Worm (Caenorhabditis elegans): ENCODE data around the gene B0391.14.

B0391.14 gene

ce11 chrV:15602253-15602652 is 2.6 kb upstream of the B0391.14 start, which contains the start of gene fbxa-152:
TSS of gene fbxa-152 (minus strand) at chrV:15602353.
- TF ChIP-seq elt-2 (tag; optimal IDR thresholded peaks at IDR 0.05), result no peak
- no peak for TF ChIP-seq sea-2 (GFP tag; optimal IDR thresholded peaks at IDR 0.05)
- no peak for TF ChIP-seq nhr-43 (tag; optimal IDR thresholded peaks at IDR 0.05; ENCODE audit: poor library complexity, severe bottlenecking)
- TF ChIP-seq nhr-11 (tag; optimal IDR thresholded peaks at IDR 0.05), result no peak
- no peak for TF ChIP-seq eor-1 (tag; optimal IDR thresholded peaks at IDR 0.05)
- no peak for TF ChIP-seq unc-39 (tag; optimal IDR thresholded peaks at IDR 0.05)
- TF ChIP-seq ztf-4 (tag; optimal IDR thresholded peaks at IDR 0.05), result no peak
- no peak for TF ChIP-seq aly-2 (tag; optimal IDR thresholded peaks at IDR 0.05)
- no peak for TF ChIP-seq ceh-9 (tag; optimal IDR thresholded peaks at IDR 0.05)
- TF ChIP-seq pha-4 (tag; optimal IDR thresholded peaks at IDR 0.05), result no peak
- TF ChIP-seq tbx-2 (tag; optimal IDR thresholded peaks at IDR 0.05), result no peak
- TF ChIP-seq ZK546.5 (tag; optimal IDR thresholded peaks at IDR 0.05), result no peak
- no peak for TF ChIP-seq ceh-16 (tag; optimal IDR thresholded peaks at IDR 0.05)
- TF ChIP-seq nhr-12 (tag; optimal IDR thresholded peaks at IDR 0.05), result no peak
- no peak for TF ChIP-seq ceh-82 (tag; optimal IDR thresholded peaks at IDR 0.05)

ce11 chrV:15594573-15594972 is 5.1 kb downstream of the B0391.14 start, which contains the start of gene fbxa-139:
TSS of gene fbxa-139 (minus strand) at chrV:15594673.
- TF ChIP-seq elt-3 (tag; optimal IDR thresholded peaks at IDR 0.05) (no peak), lin-39 (tag; optimal IDR thresholded peaks at IDR 0.05) (no peak), jun-1 (tag; optimal IDR thresholded peaks at IDR 0.05) (no peak), unc-39 (tag; optimal IDR thresholded peaks at IDR 0.05) (no peak), ceh-16 (tag; optimal IDR thresholded peaks at IDR 0.05) (no peak), zag-1 (tag; optimal IDR thresholded peaks at IDR 0.05) (no peak), nhr-67 (tag; optimal IDR thresholded peaks at IDR 0.05) (no peak), mml-1 (tag; optimal IDR thresholded peaks at IDR 0.05) (no peak)

ce11 chrV:15590183-15590667 is 9.4 kb downstream of the B0391.14 start, which contains the start of gene F28F8.7:
TSS of gene F28F8.7 (minus strand) at chrV:15590617.
- TF ChIP-seq lsy-12 (tag; optimal IDR thresholded peaks at IDR 0.05) (peak; percentile 51), nhr-43 (tag; optimal IDR thresholded peaks at IDR 0.05; ENCODE audit: poor library complexity, severe bottlenecking) (peak; percentile 19), nhr-11 (tag; optimal IDR thresholded peaks at IDR 0.05) (peak; percentile 2), pqm-1 (tag; optimal IDR thresholded peaks at IDR 0.05) (peak; percentile 25), R02D3.7 (tag; optimal IDR thresholded peaks at IDR 0.05) (peak; percentile 60), lin-15B (tag; optimal IDR thresholded peaks at IDR 0.05) (peak; percentile 51), elt-2 (tag; optimal IDR thresholded peaks at IDR 0.05) (peak; percentile 86)

ce11 chrV:15581440-15581839 is 18.2 kb downstream of the B0391.14 start:
- TF ChIP-seq nfya-1 (tag; optimal IDR thresholded peaks at IDR 0.05; ENCODE audit: insufficient read depth), result peak; percentile 54

ce11 chrV:15578386-15578785 is 21.3 kb downstream of the B0391.14 start, which contains the start of gene F28F8.9:
TSS of gene F28F8.9 (minus strand) at chrV:15578673.
- no peak for TF ChIP-seq nhr-11 (tag; optimal IDR thresholded peaks at IDR 0.05)
- peak; percentile 18 for TF ChIP-seq ama-1 (optimal IDR thresholded peaks at IDR 0.05)
- TF ChIP-seq lin-39 (tag; optimal IDR thresholded peaks at IDR 0.05), result peak; percentile 31
- TF ChIP-seq fkh-10 (GFP tag; optimal IDR thresholded peaks at IDR 0.05), result no peak
- TF ChIP-seq lin-15B (tag; optimal IDR thresholded peaks at IDR 0.05), result peak; percentile 67
- peak; percentile 68 for TF ChIP-seq pha-4 (tag; optimal IDR thresholded peaks at IDR 0.05)
- peak; percentile 56 for TF ChIP-seq nfya-1 (tag; optimal IDR thresholded peaks at IDR 0.05; ENCODE audit: insufficient read depth)
- TF ChIP-seq nhr-23 (tag; optimal IDR thresholded peaks at IDR 0.05), result peak; percentile 52
- peak; percentile 91 for TF ChIP-seq R02D3.7 (tag; optimal IDR thresholded peaks at IDR 0.05)
- TF ChIP-seq nhr-43 (tag; optimal IDR thresholded peaks at IDR 0.05; ENCODE audit: poor library complexity, severe bottlenecking), result peak; percentile 19
- TF ChIP-seq fkh-2 (tag; optimal IDR thresholded peaks at IDR 0.05), result no peak
- peak; percentile 24 for TF ChIP-seq hmg-11 (tag; optimal IDR thresholded peaks at IDR 0.05)

- TF ChIP-seq elt-1 (tag; optimal IDR thresholded peaks at IDR 0.05) (no peak), nhr-23 (tag; optimal IDR thresholded peaks at IDR 0.05) (peak; percentile 9)
Measured at ce11 chrV:15577395-15577896, 22.2 kb downstream of the B0391.14 start, which contains the start of gene atx-3. TSS of gene atx-3 (minus strand) at chrV:15577445.

Data from whole organism, L3 larva.